Fruit fly (Drosophila melanogaster) ovary, adult (tissue): ENCODE measurements around the gene Past1.

ENCODE experiments used
- CG17801 ChIP-seq: fragments of 200-800 bp; optimal IDR thresholded peaks from 2 replicates; lab custom pipeline; 2019; ENCODE audit warnings: missing biosample characterization, mild to moderate bottlenecking, missing genetic modification characterization, moderate library complexity; ENCODE audit not compliant: partially characterized antibody

Gene Past1

DNA sequence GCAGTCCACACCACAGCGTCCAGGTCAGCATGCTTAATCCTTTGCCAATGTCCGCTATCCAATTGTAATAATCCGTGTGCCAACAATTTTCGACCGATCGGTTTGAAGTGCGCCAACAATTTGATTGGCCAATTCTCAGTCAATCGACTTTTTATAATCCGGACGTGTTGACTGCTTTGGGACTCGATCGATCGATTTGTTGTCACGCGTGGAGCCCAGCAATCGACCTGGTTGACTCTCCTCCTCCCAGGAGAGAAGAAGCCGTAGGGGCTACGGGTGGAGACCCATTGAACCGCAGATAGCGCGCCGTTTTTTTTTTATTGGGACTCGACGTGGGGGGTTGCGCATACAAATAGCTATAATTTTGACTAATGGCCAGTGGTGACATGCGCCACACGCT lies 15.8 kb upstream of the Past1 start, which contains the start of gene Cyp313a4:
TSS of gene Cyp313a4 (minus strand) at position 101 of the 400 bp plus-strand sequence.
- TF ChIP-seq CG17801 (GFP tag; lab: Kevin White, UChicago) = no peak

DNA sequence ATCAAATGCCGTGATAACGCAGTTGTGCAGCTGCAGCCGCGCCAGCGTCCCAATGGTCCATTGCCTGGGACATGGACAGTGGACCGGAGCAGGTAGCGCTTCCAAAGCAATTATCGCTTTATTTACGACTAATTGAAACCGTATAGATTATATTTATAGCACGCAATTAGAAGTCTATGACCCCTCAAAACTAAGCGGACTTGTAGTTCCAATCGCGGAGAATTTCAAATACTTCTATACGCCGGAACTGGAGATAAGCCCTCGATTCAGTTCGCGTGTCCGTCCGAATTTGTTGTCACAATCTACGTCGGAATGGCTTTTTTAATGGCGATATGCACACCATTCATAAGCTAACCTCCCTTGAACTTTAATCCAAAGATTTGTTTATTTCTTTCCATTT lies 11.8 kb upstream of the Past1 start:
- no peak for TF ChIP-seq CG17801 (GFP tag; lab: Kevin White, UChicago)

DNA sequence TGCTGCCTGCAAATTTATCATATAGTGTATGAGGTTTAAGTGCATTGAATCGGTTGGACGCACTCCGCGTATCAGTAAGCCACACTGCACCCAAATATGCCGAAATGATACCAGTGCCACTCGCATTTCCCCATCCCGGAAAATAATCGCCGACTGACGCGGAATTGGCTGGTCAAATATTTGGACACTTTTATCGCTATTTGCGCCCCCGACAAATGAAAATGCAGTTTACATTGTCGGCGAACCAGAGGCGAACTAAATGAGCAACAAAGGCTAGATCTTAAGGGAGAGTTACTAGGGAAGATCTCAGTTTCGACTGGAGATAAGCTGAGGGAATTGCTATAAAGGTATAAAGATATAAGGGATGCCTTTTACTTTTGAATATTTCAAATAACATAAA lies 9.0 kb upstream of the Past1 start:
- TF ChIP-seq CG17801 (GFP tag; lab: Kevin White, UChicago) = no peak

- TF ChIP-seq CG17801 (GFP tag; lab: Kevin White, UChicago) = no peak
Observed at dm6 chr3R:12688672-12689417, 8.3 kb upstream of the Past1 start, which contains the start of gene kar. Gene kar, minus strand, starts transcription at chr3R:12689367.

DNA sequence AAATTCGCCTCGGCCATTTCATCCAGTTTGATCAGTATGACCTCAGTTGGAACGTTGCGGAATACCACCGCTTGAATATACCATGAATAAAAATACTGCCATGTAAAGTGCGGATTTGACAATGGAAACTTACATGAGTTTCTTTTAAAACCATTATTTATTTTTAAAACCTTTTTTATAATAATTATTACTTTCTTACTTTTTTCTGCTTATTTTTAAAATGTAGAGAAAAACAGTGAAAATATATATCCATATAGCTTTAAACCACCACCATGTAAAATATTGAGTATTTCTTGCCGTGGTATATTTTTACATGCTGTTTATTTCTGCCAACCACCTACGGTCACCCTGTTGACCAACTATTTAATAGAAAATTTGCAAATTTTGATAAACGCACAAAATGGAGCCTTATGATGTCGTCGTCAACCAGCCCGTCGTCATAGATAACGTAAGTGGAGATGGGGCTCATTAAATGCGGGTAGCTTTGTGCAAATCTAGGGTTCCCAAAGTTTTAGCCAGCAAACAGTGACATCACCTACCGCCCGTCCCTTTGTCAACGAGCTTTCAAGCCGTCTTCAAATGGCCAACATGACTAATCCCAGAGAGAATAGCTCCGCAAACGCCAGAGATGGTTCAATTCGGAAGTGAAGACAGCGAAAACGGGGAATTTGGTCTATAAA lies 5.6 kb upstream of the Past1 start, which contains the start of gene Arp1:
TSS of gene Arp1 (plus strand) at position 322 of the 680 bp plus-strand sequence.
- TF ChIP-seq CG17801 (GFP tag; lab: Kevin White, UChicago) = no peak

DNA sequence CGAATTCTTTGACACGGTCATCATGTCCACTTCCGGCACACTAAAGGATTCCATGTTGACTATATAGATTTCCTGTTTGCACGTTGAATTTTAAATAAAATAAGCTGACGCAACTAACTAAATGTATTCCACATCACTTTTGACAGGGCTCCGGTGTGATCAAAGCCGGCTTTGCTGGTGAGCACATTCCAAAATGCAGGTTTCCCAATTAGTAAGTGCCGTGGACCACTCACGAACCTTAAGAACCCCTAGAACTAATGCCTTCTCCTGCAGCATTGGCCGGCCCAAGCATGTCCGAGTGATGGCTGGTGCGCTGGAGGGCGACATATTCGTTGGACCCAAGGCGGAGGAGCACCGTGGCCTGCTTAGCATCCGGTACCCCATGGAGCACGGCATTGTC lies 4.6 kb upstream of the Past1 start, which contains the start of gene CG31347:
TSS of gene CG31347 (minus strand) at position 101 of the 400 bp plus-strand sequence.
- no peak for TF ChIP-seq CG17801 (GFP tag; lab: Kevin White, UChicago)

dm6 chr3R:12694742-12695141 lies 2.4 kb upstream of the Past1 start, which contains the start of the genes CG14391 and NijC:
Gene CG14391, minus strand, starts transcription at chr3R:12694842.
Gene NijC, plus strand, starts transcription at chr3R:12695129.
- no peak for TF ChIP-seq CG17801 (GFP tag; lab: Kevin White, UChicago)

DNA sequence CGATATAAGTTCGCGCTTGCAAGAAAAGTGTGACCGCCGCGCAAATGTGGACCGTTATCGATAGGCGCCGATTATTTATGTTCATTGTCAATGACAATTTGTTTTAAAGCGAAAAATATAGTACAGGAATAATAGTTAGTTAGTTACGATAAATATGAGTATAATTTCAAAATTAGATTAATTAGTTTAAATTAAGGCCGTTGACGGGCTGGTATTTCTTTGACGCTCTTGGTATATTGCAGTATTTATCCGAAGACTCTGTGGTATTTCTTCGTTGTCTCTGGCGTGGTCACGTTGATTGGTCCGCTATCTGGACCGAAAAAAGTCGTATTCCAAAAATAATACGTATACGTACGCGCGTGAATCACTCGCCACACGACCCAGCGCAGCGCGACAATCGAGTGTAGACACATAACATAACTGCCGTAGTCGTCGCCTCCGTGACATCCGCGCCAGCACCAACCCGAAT lies 483 bp downstream of the Past1 start:
- no peak for TF ChIP-seq CG17801 (GFP tag; lab: Kevin White, UChicago)

dm6 chr3R:12698363-12698762 lies 1.2 kb downstream of the Past1 start:
- no peak for TF ChIP-seq CG17801 (GFP tag; lab: Kevin White, UChicago)

- TF ChIP-seq CG17801 (GFP tag; lab: Kevin White, UChicago) = no peak
Observed at dm6 chr3R:12699620-12700378, 2.7 kb downstream of the Past1 start.

DNA sequence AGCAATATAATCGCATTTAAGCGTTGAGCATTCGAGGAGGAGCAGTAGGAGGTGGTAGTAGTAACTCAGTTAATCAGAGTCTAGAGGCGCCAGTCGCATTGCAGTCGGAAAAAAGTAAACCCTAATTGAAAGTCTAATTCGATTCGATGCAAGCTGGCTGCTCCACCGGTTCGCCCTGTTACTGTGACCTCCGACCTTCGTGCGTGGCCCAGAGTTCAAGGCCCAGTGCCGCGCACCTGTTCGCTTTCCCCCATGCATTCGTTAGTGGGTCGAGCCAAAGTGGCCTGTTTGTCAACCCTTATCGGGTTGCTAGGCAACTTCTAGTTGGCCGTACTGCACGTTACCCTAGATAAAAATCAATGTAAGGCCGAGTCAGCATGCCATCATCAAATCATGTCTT lies 3.3 kb downstream of the Past1 start:
- no peak for TF ChIP-seq CG17801 (GFP tag; lab: Kevin White, UChicago)

DNA sequence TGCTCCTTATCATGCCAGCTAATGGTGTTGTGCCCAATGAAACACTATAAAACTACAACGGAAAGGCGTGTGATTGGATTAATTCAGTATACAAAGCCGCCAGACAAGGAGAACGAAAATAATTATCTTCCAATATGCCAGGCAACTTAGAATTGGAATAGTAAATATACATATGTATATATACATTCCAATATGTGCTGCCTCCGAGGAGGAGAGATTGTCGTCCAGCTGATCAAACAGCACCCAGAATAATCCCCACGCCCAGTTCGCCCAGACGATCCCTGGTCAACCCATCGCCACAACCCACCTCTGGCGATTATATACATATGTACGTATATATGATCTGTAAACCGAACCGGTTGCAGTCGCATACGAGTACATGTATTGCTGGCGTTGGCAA lies 4.1 kb downstream of the Past1 start:
- no peak for TF ChIP-seq CG17801 (GFP tag; lab: Kevin White, UChicago)

DNA sequence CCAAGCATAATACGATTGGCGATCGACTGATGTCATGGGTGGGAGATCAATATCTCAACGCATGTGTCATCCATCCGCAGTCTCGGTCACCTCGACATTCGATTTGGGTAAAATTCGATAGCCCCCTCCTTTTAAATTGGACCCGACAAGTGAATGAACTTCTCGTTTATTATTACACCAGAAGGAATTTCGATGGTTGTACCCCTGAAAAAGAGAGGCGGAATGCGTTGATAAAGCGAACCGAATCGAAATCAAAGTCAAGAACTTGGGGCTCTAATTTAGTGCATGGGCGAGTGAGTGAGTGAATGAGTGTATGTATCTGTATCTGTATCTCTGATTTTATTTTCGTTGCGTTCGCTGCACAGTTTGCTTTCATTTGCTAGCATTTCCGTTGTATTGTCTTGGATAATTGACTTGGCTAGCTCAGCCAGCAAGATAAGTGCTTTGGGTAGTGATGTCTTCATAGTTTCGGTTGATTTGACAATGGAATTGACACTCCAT lies 4.9 kb downstream of the Past1 start:
- TF ChIP-seq CG17801 (GFP tag; lab: Kevin White, UChicago) = no peak

dm6 chr3R:12704861-12705260 lies 7.7 kb downstream of the Past1 start, which contains the start of gene CG12279:
Gene CG12279, plus strand, starts transcription at chr3R:12705094.
- no peak for TF ChIP-seq CG17801 (GFP tag; lab: Kevin White, UChicago)
